Worm (Caenorhabditis elegans): Measurements from ENCODE around the gene glb-11.

- no peak for TF ChIP-seq unc-62 (GFP tag; optimal IDR thresholded peaks at IDR 0.05)
- no peak for TF ChIP-seq nhr-237 (tag; optimal IDR thresholded peaks at IDR 0.05)
- no peak for TF ChIP-seq unc-39 (tag; optimal IDR thresholded peaks at IDR 0.05)
- TF ChIP-seq fkh-10 (GFP tag; optimal IDR thresholded peaks at IDR 0.05), result no peak
- peak; percentile 67 for TF ChIP-seq lin-39 (tag; optimal IDR thresholded peaks at IDR 0.05)
Observed at ce11 chrIII:4010168-4010567, 18.2 kb upstream of the glb-11 start.

Measured in whole organism, L3 larva.